Worm (Caenorhabditis elegans) whole organism, L1 larva: ENCODE results near the gene C39E6.2.
A peak's percentile ranks its signal among the peaks of the same experiment; 100 is the strongest.

Source experiments
- C04F5.9 ChIP-seq: sonication (generic microtip); optimal IDR thresholded peaks from 2 replicates; lab custom pipeline; 2016; ENCODE audit warnings: missing genetic modification characterization, missing compliant biosample characterization
- C16A3.4 ChIP-seq: fragments of 150-350 bp; optimal IDR thresholded peaks from 2 replicates; lab custom pipeline; 2014; ENCODE audit warnings: missing biosample characterization, missing genetic modification characterization
- C34B4.2 ChIP-seq: sonication (generic microtip); optimal IDR thresholded peaks from 2 replicates; lab custom pipeline; 2017; ENCODE audit warnings: mild to moderate bottlenecking, missing genetic modification characterization, missing compliant biosample characterization
- Y116A8C.19 ChIP-seq: sonication (generic microtip); optimal IDR thresholded peaks from 2 replicates; lab custom pipeline; 2016; ENCODE audit warnings: missing compliant biosample characterization, missing genetic modification characterization, borderline replicate concordance
- aha-1 ChIP-seq: fragments of 150-350 bp; optimal IDR thresholded peaks from 2 replicates; lab custom pipeline; 2014; ENCODE audit warnings: missing biosample characterization, missing genetic modification characterization
- alr-1 ChIP-seq: fragments of 200-800 bp; sonication (Bioruptor generic); optimal IDR thresholded peaks from 2 replicates; lab custom pipeline; 2018; ENCODE audit warnings: borderline replicate concordance, mild to moderate bottlenecking, missing genetic modification characterization, missing compliant biosample characterization
- aly-2 ChIP-seq: fragments of 150-350 bp; optimal IDR thresholded peaks from 2 replicates; lab custom pipeline; 2014; ENCODE audit warnings: missing biosample characterization, missing genetic modification characterization
- ama-1 ChIP-seq: fragments of 150-350 bp; optimal IDR thresholded peaks from 2 replicates; lab custom pipeline; 2014
- blmp-1 ChIP-seq: fragments of 150-350 bp; optimal IDR thresholded peaks from 2 replicates; lab custom pipeline; 2014; ENCODE audit warnings: missing biosample characterization, missing genetic modification characterization
- ceh-63 ChIP-seq: fragments of 200-800 bp; sonication (Bioruptor generic); optimal IDR thresholded peaks from 2 replicates; lab custom pipeline; 2018; ENCODE audit warnings: mild to moderate bottlenecking, missing genetic modification characterization, missing compliant biosample characterization
- ceh-82 ChIP-seq, 3 experiments: fragments of 150-350 bp in 1 of 3; sonication (generic microtip) in 2 of 3; optimal IDR thresholded peaks; 2 replicates each; lab custom pipeline; 2014 to 2017; ENCODE audit warnings: missing biosample characterization in 3 of 3, missing genetic modification characterization in 3 of 3
- dpl-1 ChIP-seq, 3 experiments: fragments of 150-350 bp in 2 of 3; sonication (generic microtip) in 1 of 3; optimal IDR thresholded peaks; 2 replicates each; lab custom pipeline; 2014 to 2017; ENCODE audit warnings: missing biosample characterization in 3 of 3, missing genetic modification characterization in 3 of 3, missing genetic modification reagents in 3 of 3
- efl-1 ChIP-seq, 4 experiments: fragments of 150-350 bp; optimal IDR thresholded peaks in 3 of 4; peaks in 1 of 4; 1 replicate in 1 of 4; 2 replicates in 3 of 4; lab custom pipeline; 2014; ENCODE audit warnings: missing biosample characterization in 2 of 4, missing genetic modification characterization in 2 of 4, missing genetic modification reagents in 2 of 4
- efl-3 ChIP-seq: fragments of 200-800 bp; sonication (Bioruptor generic); optimal IDR thresholded peaks from 2 replicates; lab custom pipeline; 2018; ENCODE audit warnings: mild to moderate bottlenecking, missing genetic modification characterization, missing compliant biosample characterization
- egl-27 ChIP-seq, 2 experiments: fragments of 150-350 bp in 1 of 2; sonication (generic microtip); optimal IDR thresholded peaks; 3 replicates each; lab custom pipeline; 2017 to 2018; ENCODE audit warnings: missing biosample characterization in 2 of 2, missing genetic modification characterization in 2 of 2, missing genetic modification reagents in 2 of 2
- elt-2 ChIP-seq: sonication (generic microtip); optimal IDR thresholded peaks from 2 replicates; lab custom pipeline; 2016; ENCODE audit warnings: missing genetic modification characterization, mild to moderate bottlenecking, inconsistent platforms, missing compliant biosample characterization, missing genetic modification reagents
- elt-3 ChIP-seq, 6 experiments: fragments of 150-350 bp in 1 of 6; sonication (generic microtip); optimal IDR thresholded peaks; 2 replicates each; lab custom pipeline; 2017 to 2018; ENCODE audit warnings: missing biosample characterization in 6 of 6, missing genetic modification characterization in 6 of 6, inconsistent platforms in 1 of 6
- ets-5 ChIP-seq: fragments of 200-800 bp; sonication (Bioruptor generic); IDR thresholded peaks from 2 replicates; pipeline ENCODE4 v1.3.6; 2022; ENCODE audit warnings: missing genetic modification characterization, missing compliant biosample characterization
- fkh-10 ChIP-seq: sonication (generic microtip); optimal IDR thresholded peaks from 2 replicates; lab custom pipeline; 2017; ENCODE audit warnings: missing biosample characterization, missing genetic modification reagents, missing genetic modification characterization
- fkh-8 ChIP-seq: sonication (generic microtip); optimal IDR thresholded peaks from 2 replicates; lab custom pipeline; 2016; ENCODE audit warnings: mild to moderate bottlenecking, missing genetic modification characterization, missing compliant biosample characterization
- fos-1 ChIP-seq: fragments of 150-350 bp; optimal IDR thresholded peaks from 2 replicates; lab custom pipeline; 2014; ENCODE audit warnings: missing biosample characterization, missing genetic modification characterization
- hlh-17 ChIP-seq: fragments of 200-800 bp; sonication (Bioruptor generic); optimal IDR thresholded peaks from 2 replicates; lab custom pipeline; 2018; ENCODE audit warnings: missing genetic modification characterization, mild to moderate bottlenecking, missing compliant biosample characterization, moderate library complexity, borderline replicate concordance
- hlh-4 ChIP-seq: sonication (generic microtip); optimal IDR thresholded peaks from 2 replicates; lab custom pipeline; 2016; ENCODE audit warnings: mild to moderate bottlenecking, missing genetic modification characterization, missing compliant biosample characterization
- hpl-2 ChIP-seq: fragments of 150-350 bp; optimal IDR thresholded peaks from 2 replicates; lab custom pipeline; 2014; ENCODE audit warnings: missing biosample characterization, missing genetic modification reagents, missing genetic modification characterization
- isw-1 ChIP-seq: fragments of 200-800 bp; sonication (Bioruptor generic); IDR thresholded peaks from 2 replicates; pipeline ENCODE4 v1.3.6; 2022; ENCODE audit warnings: missing genetic modification characterization, missing compliant biosample characterization
- jun-1 ChIP-seq: fragments of 150-350 bp; optimal IDR thresholded peaks from 2 replicates; lab custom pipeline; 2014; ENCODE audit warnings: missing biosample characterization, missing genetic modification reagents, missing genetic modification characterization
- lin-13 ChIP-seq: fragments of 150-350 bp; optimal IDR thresholded peaks from 2 replicates; lab custom pipeline; 2014; ENCODE audit warnings: missing biosample characterization, missing genetic modification reagents, missing genetic modification characterization
- lin-14 ChIP-seq: fragments of 200-800 bp; sonication (Bioruptor generic); optimal IDR thresholded peaks from 2 replicates; lab custom pipeline; 2018; ENCODE audit warnings: mild to moderate bottlenecking, missing genetic modification characterization, moderate library complexity, missing compliant biosample characterization
- lin-15B ChIP-seq: fragments of 150-350 bp; sonication (generic microtip); optimal IDR thresholded peaks from 3 replicates; lab custom pipeline; 2014; ENCODE audit warnings: missing biosample characterization, missing genetic modification characterization
- lin-39 ChIP-seq: fragments of 150-350 bp; optimal IDR thresholded peaks from 2 replicates; lab custom pipeline; 2014; ENCODE audit warnings: missing biosample characterization, missing genetic modification reagents, missing genetic modification characterization
- lir-3 ChIP-seq: sonication (generic microtip); optimal IDR thresholded peaks from 2 replicates; lab custom pipeline; 2016; ENCODE audit warnings: mild to moderate bottlenecking, missing genetic modification characterization, moderate library complexity, missing compliant biosample characterization; ENCODE audit not compliant: poor library complexity
- lsy-2 ChIP-seq, 2 experiments: fragments of 150-350 bp; optimal IDR thresholded peaks; 2 replicates each; lab custom pipeline; 2014; ENCODE audit warnings: missing biosample characterization in 2 of 2, missing genetic modification characterization in 2 of 2
- mab-9 ChIP-seq: fragments of 200-800 bp; sonication (Bioruptor generic); IDR thresholded peaks from 2 replicates; pipeline ENCODE4 v1.3.6; 2022; ENCODE audit warnings: missing genetic modification reagents, missing genetic modification characterization, missing compliant biosample characterization
- mdl-1 ChIP-seq, 2 experiments: fragments of 150-350 bp; optimal IDR thresholded peaks; 2 replicates each; lab custom pipeline; 2014 to 2017; ENCODE audit warnings: missing biosample characterization in 2 of 2, missing genetic modification characterization in 2 of 2, inconsistent platforms in 1 of 2
- nhr-20 ChIP-seq: sonication (generic microtip); optimal IDR thresholded peaks from 2 replicates; lab custom pipeline; 2016; ENCODE audit warnings: mild to moderate bottlenecking, missing genetic modification characterization, missing compliant biosample characterization
- nhr-237 ChIP-seq: fragments of 150-350 bp; optimal IDR thresholded peaks from 2 replicates; lab custom pipeline; 2014; ENCODE audit warnings: missing biosample characterization, missing genetic modification characterization
- nhr-28 ChIP-seq: fragments of 150-350 bp; optimal IDR thresholded peaks from 2 replicates; lab custom pipeline; 2014; ENCODE audit warnings: missing biosample characterization, missing genetic modification characterization
- nhr-47 ChIP-seq: sonication (generic microtip); optimal IDR thresholded peaks from 2 replicates; lab custom pipeline; 2016; ENCODE audit warnings: mild to moderate bottlenecking, missing genetic modification characterization, moderate library complexity, missing compliant biosample characterization
- nhr-71 ChIP-seq: sonication (generic microtip); optimal IDR thresholded peaks from 2 replicates; lab custom pipeline; 2016; ENCODE audit warnings: mild to moderate bottlenecking, missing genetic modification characterization, moderate library complexity, missing compliant biosample characterization
- nhr-76 ChIP-seq: sonication (generic microtip); optimal IDR thresholded peaks from 2 replicates; lab custom pipeline; 2017; ENCODE audit warnings: missing biosample characterization, missing genetic modification characterization
- nhr-84 ChIP-seq: sonication (generic microtip); optimal IDR thresholded peaks from 2 replicates; lab custom pipeline; 2017; ENCODE audit warnings: missing biosample characterization, missing genetic modification characterization
- nhr-85 ChIP-seq: sonication (generic microtip); peaks from one replicate; lab custom pipeline; 2016; ENCODE audit warnings: missing genetic modification characterization, inconsistent platforms, missing compliant biosample characterization
- pqm-1 ChIP-seq: sonication (generic microtip); optimal IDR thresholded peaks from 3 replicates; lab custom pipeline; 2017; ENCODE audit warnings: missing biosample characterization, missing genetic modification characterization
- skn-1 ChIP-seq: fragments of 150-350 bp; optimal IDR thresholded peaks from 2 replicates; lab custom pipeline; 2014; ENCODE audit warnings: missing biosample characterization, missing genetic modification characterization
- snu-23 ChIP-seq: sonication (generic microtip); optimal IDR thresholded peaks from 2 replicates; lab custom pipeline; 2016; ENCODE audit warnings: missing genetic modification characterization, missing compliant biosample characterization
- sox-4 ChIP-seq: sonication (generic microtip); optimal IDR thresholded peaks from 2 replicates; lab custom pipeline; 2016; ENCODE audit warnings: missing genetic modification characterization, missing compliant biosample characterization
- swsn-7 ChIP-seq: sonication (generic microtip); optimal IDR thresholded peaks from 2 replicates; lab custom pipeline; 2016; ENCODE audit warnings: missing genetic modification characterization, missing compliant biosample characterization
- tlp-1 ChIP-seq: fragments of 150-350 bp; optimal IDR thresholded peaks from 2 replicates; lab custom pipeline; 2014; ENCODE audit warnings: missing biosample characterization, missing genetic modification characterization
- unc-130 ChIP-seq: fragments of 150-350 bp; optimal IDR thresholded peaks from 2 replicates; lab custom pipeline; 2017; ENCODE audit warnings: missing biosample characterization, missing genetic modification characterization, inconsistent platforms
- unc-62 ChIP-seq: fragments of 150-350 bp; optimal IDR thresholded peaks from 2 replicates; lab custom pipeline; 2014; ENCODE audit warnings: missing biosample characterization, missing genetic modification reagents, missing genetic modification characterization
- unc-86 ChIP-seq: sonication (generic microtip); optimal IDR thresholded peaks from 2 replicates; lab custom pipeline; 2016; ENCODE audit warnings: missing genetic modification characterization, missing compliant biosample characterization
- unc-98 ChIP-seq: fragments of 200-800 bp; sonication (Bioruptor generic); IDR thresholded peaks from 2 replicates; pipeline ENCODE4 v1.3.6; 2022; ENCODE audit warnings: missing genetic modification characterization, missing compliant biosample characterization
- xbp-1 ChIP-seq: sonication (generic microtip); optimal IDR thresholded peaks from 2 replicates; lab custom pipeline; 2016; ENCODE audit warnings: missing genetic modification characterization, missing compliant biosample characterization
- ztf-4 ChIP-seq: fragments of 150-350 bp; optimal IDR thresholded peaks from 2 replicates; lab custom pipeline; 2014; ENCODE audit warnings: missing biosample characterization, missing genetic modification characterization

Gene C39E6.2

ce11 chrX:4795329-4795728 lies 40.4 kb upstream of the C39E6.2 start:
- TF ChIP-seq snu-23 (GFP tag; lab: Kevin White, UChicago) (no peak), swsn-7 (no peak), ceh-63 (no peak), C16A3.4 (tag; lab: Kevin White, UChicago) (no peak), fkh-8 (tag; lab: Kevin White, UChicago) (no peak), blmp-1 (tag; lab: Kevin White, UChicago) (peak; percentile 96), mdl-1 (tag; optimal IDR thresholded peaks at IDR 0.05; lab: Kevin White, UChicago) (peak in 1 of 2 experiments; percentile 30), lsy-2 (tag; optimal IDR thresholded peaks at IDR 0.05; lab: Kevin White, UChicago) (no peak), C04F5.9 (tag; lab: Kevin White, UChicago) (no peak), efl-1 (optimal IDR thresholded peaks at IDR 0.05; lab: Kevin White, UChicago) (no peak), efl-1 (GFP tag; optimal IDR thresholded peaks at IDR 0.05 in 1 of 2; lab: Kevin White, UChicago) (peak in 1 of 2 experiments; percentile 69), nhr-47 (tag; lab: Kevin White, UChicago) (no peak), dpl-1 (GFP tag; optimal IDR thresholded peaks at IDR 0.05; lab: Kevin White, UChicago) (no peak), nhr-71 (tag; lab: Kevin White, UChicago) (peak; percentile 48), hlh-4 (tag; lab: Kevin White, UChicago) (no peak), lir-3 (tag; lab: Kevin White, UChicago) (no peak), isw-1 (GFP tag; lab: Robert Waterston, UW) (no peak), xbp-1 (tag; lab: Kevin White, UChicago) (no peak), ama-1 (lab: Kevin White, UChicago) (no peak), lin-14 (GFP tag; lab: Kevin White, UChicago) (peak; percentile 51), nhr-237 (tag; lab: Kevin White, UChicago) (no peak), pqm-1 (peak; percentile 12), alr-1 (tag; lab: Kevin White, UChicago) (no peak), fos-1 (tag; lab: Kevin White, UChicago) (no peak), nhr-85 (tag; lab: Kevin White, UChicago) (peak; percentile 18), elt-2 (tag; lab: Kevin White, UChicago) (peak; percentile 98), Y116A8C.19 (no peak), nhr-84 (tag; lab: Kevin White, UChicago) (no peak), C34B4.2 (no peak), ets-5 (GFP tag; lab: Robert Waterston, UW) (no peak), hlh-17 (GFP tag; lab: Kevin White, UChicago) (no peak), nhr-20 (peak; percentile 33), ceh-82 (tag; optimal IDR thresholded peaks at IDR 0.05; lab: Kevin White, UChicago) (no peak), nhr-28 (tag; lab: Kevin White, UChicago) (no peak), aha-1 (tag; lab: Kevin White, UChicago) (no peak), sox-4 (no peak), hpl-2 (GFP tag; lab: Kevin White, UChicago) (no peak), unc-62 (no peak), egl-27 (tag; optimal IDR thresholded peaks at IDR 0.05; lab: Kevin White, UChicago) (no peak), nhr-76 (tag; lab: Kevin White, UChicago) (no peak), fkh-10 (no peak), skn-1 (tag; lab: Kevin White, UChicago) (no peak), efl-3 (GFP tag; lab: Kevin White, UChicago) (no peak), lin-15B (tag; lab: Kevin White, UChicago) (no peak), unc-130 (no peak), ztf-4 (tag; lab: Kevin White, UChicago) (no peak), lin-13 (no peak), unc-98 (GFP tag; lab: Robert Waterston, UW) (no peak), tlp-1 (peak; percentile 47), lin-39 (no peak), aly-2 (tag; lab: Kevin White, UChicago) (no peak), jun-1 (peak; percentile 69), mab-9 (GFP tag; lab: Robert Waterston, UW) (no peak), unc-86 (tag; lab: Kevin White, UChicago) (no peak), elt-3 (tag; optimal IDR thresholded peaks at IDR 0.05; lab: Kevin White, UChicago) (peak in 1 of 6 experiments; percentile 36)
